Fruit fly (Drosophila melanogaster) whole organism, embryonic: Measurements from ENCODE around the gene UQCR-6.4L.

ENCODE experiments used
- Atf3 ChIP-seq: fragments of 200-800 bp; sonication (Bioruptor generic); optimal IDR thresholded peaks from 3 replicates; lab custom pipeline; 2016; ENCODE audit warnings: missing biosample characterization, missing genetic modification characterization
- CG10267 ChIP-seq: fragments of 200-800 bp; sonication (Bioruptor generic); optimal IDR thresholded peaks from 2 replicates; lab custom pipeline; 2018; ENCODE audit warnings: missing biosample characterization, mild to moderate bottlenecking, missing genetic modification characterization, moderate library complexity
- CG10321 ChIP-seq: fragments of 200-800 bp; sonication (Bioruptor generic); IDR thresholded peaks from 2 replicates; pipeline ENCODE4 v1.3.6; 2022; ENCODE audit warnings: missing biosample characterization, missing genetic modification characterization
- CG12104 ChIP-seq: fragments of 200-800 bp; sonication (Bioruptor generic); optimal IDR thresholded peaks from 3 replicates; lab custom pipeline; 2016; ENCODE audit warnings: missing biosample characterization, missing genetic modification characterization
- CG12236 ChIP-seq: fragments of 200-800 bp; sonication (Bioruptor generic); optimal IDR thresholded peaks from 2 replicates; lab custom pipeline; 2016; ENCODE audit warnings: missing biosample characterization, missing genetic modification characterization
- CG12299 ChIP-seq: fragments of 200-800 bp; sonication (Bioruptor generic); optimal IDR thresholded peaks from 2 replicates; lab custom pipeline; 2018; ENCODE audit warnings: missing biosample characterization, mild to moderate bottlenecking, missing genetic modification characterization
- CG13894 ChIP-seq: fragments of 200-800 bp; sonication (Bioruptor generic); optimal IDR thresholded peaks from 3 replicates; lab custom pipeline; 2018; ENCODE audit warnings: missing biosample characterization, mild to moderate bottlenecking, missing genetic modification characterization, moderate library complexity
- CG1603 ChIP-seq: fragments of 200-800 bp; sonication (Bioruptor generic); optimal IDR thresholded peaks from 2 replicates; lab custom pipeline; 2019; ENCODE audit warnings: missing biosample characterization, mild to moderate bottlenecking, missing genetic modification characterization, moderate library complexity
- CG16779 ChIP-seq: fragments of 200-800 bp; sonication (Bioruptor generic); IDR thresholded peaks from 2 replicates; pipeline ENCODE4 v1.3.6; 2022; ENCODE audit warnings: missing biosample characterization, missing genetic modification characterization
- CG16813 ChIP-seq: fragments of 200-800 bp; sonication (Bioruptor generic); IDR thresholded peaks from 3 replicates; pipeline ENCODE4 v1.3.6; 2022; ENCODE audit warnings: missing biosample characterization, missing genetic modification characterization; ENCODE audit not compliant: partially characterized antibody
- CG16815 ChIP-seq: fragments of 200-800 bp; sonication (Bioruptor generic); optimal IDR thresholded peaks from 3 replicates; lab custom pipeline; 2017; ENCODE audit warnings: missing biosample characterization, mild to moderate bottlenecking, missing genetic modification characterization
- CG1832 ChIP-seq: fragments of 200-800 bp; sonication (Bioruptor generic); optimal IDR thresholded peaks from 2 replicates; lab custom pipeline; 2017; ENCODE audit warnings: missing biosample characterization, mild to moderate bottlenecking, missing genetic modification characterization, inconsistent platforms
- CG18619 ChIP-seq: fragments of 200-800 bp; sonication (Bioruptor generic); optimal IDR thresholded peaks from 3 replicates; lab custom pipeline; 2017; ENCODE audit warnings: missing biosample characterization, mild to moderate bottlenecking, missing genetic modification characterization
- CG2202 ChIP-seq: fragments of 200-800 bp; sonication (Bioruptor generic); optimal IDR thresholded peaks from 2 replicates; lab custom pipeline; 2018; ENCODE audit warnings: missing biosample characterization, mild to moderate bottlenecking, missing genetic modification characterization
- CG33213 ChIP-seq: fragments of 200-800 bp; sonication (Bioruptor generic); optimal IDR thresholded peaks from 3 replicates; lab custom pipeline; 2016; ENCODE audit warnings: missing biosample characterization, missing genetic modification characterization
- CG3726 ChIP-seq: fragments of 200-800 bp; sonication (Bioruptor generic); IDR thresholded peaks from 3 replicates; pipeline ENCODE4, ENCODE4 v1.3.6; 2022; ENCODE audit warnings: missing biosample characterization, missing genetic modification characterization
- CG4707 ChIP-seq: fragments of 200-800 bp; sonication (Bioruptor generic); optimal IDR thresholded peaks from 2 replicates; lab custom pipeline; 2018; ENCODE audit warnings: missing biosample characterization, mild to moderate bottlenecking, missing genetic modification characterization, moderate library complexity
- CG4854 ChIP-seq: fragments of 200-800 bp; sonication (Bioruptor generic); optimal IDR thresholded peaks from 2 replicates; lab custom pipeline; 2016; ENCODE audit warnings: missing biosample characterization, missing genetic modification characterization, inconsistent platforms
- CG7745 ChIP-seq: fragments of 200-800 bp; sonication (Bioruptor generic); optimal IDR thresholded peaks from 2 replicates; lab custom pipeline; 2018; ENCODE audit warnings: missing biosample characterization, mild to moderate bottlenecking, missing genetic modification characterization, moderate library complexity
- CG8281 ChIP-seq: fragments of 200-800 bp; sonication (Bioruptor generic); optimal IDR thresholded peaks from 2 replicates; lab custom pipeline; 2018; ENCODE audit warnings: missing biosample characterization, mild to moderate bottlenecking, missing genetic modification characterization, moderate library complexity
- CG8290 ChIP-seq, 3 experiments: fragments of 200-800 bp; sonication (Bioruptor generic); optimal IDR thresholded peaks; 2 replicates each; lab custom pipeline; 2016 to 2019; ENCODE audit warnings: missing biosample characterization in 3 of 3, missing genetic modification characterization in 3 of 3, mild to moderate bottlenecking in 2 of 3, moderate library complexity in 1 of 3
- Camta ChIP-seq: fragments of 200-800 bp; sonication (Bioruptor generic); optimal IDR thresholded peaks from 2 replicates; lab custom pipeline; 2016; ENCODE audit warnings: missing biosample characterization, missing genetic modification characterization
- CoRest ChIP-seq: fragments of 200-800 bp; sonication (Bioruptor generic); optimal IDR thresholded peaks from 3 replicates; lab custom pipeline; 2018; ENCODE audit warnings: missing biosample characterization, mild to moderate bottlenecking, missing genetic modification characterization, moderate library complexity
- E2f1 ChIP-seq: fragments of 200-800 bp; sonication (Bioruptor generic); IDR thresholded peaks from 2 replicates; pipeline ENCODE4 v1.3.6; 2022; ENCODE audit warnings: missing biosample characterization, missing genetic modification characterization
- ERR ChIP-seq: fragments of 200-800 bp; sonication (Bioruptor generic); optimal IDR thresholded peaks from 2 replicates; lab custom pipeline; 2016; ENCODE audit warnings: missing biosample characterization, missing genetic modification characterization
- Ets65A ChIP-seq: fragments of 200-800 bp; sonication (Bioruptor generic); peaks from one replicate; lab custom pipeline; 2016; ENCODE audit warnings: missing biosample characterization, missing genetic modification characterization
- Fer1 ChIP-seq: fragments of 200-800 bp; sonication (Bioruptor generic); optimal IDR thresholded peaks from 2 replicates; lab custom pipeline; 2017; ENCODE audit warnings: missing biosample characterization, mild to moderate bottlenecking, missing genetic modification characterization
- Fer3 ChIP-seq: fragments of 200-800 bp; sonication (Bioruptor generic); optimal IDR thresholded peaks from 2 replicates; lab custom pipeline; 2018; ENCODE audit warnings: missing biosample characterization, mild to moderate bottlenecking, missing genetic modification characterization, moderate library complexity
- GATAe ChIP-seq: fragments of 200-800 bp; sonication (Bioruptor generic); conservative IDR thresholded peaks from 2 replicates; pipeline ENCODE4 v1.3.6; 2022; ENCODE audit warnings: missing biosample characterization, missing genetic modification characterization
- HmgZ ChIP-seq: fragments of 200-800 bp; sonication (Bioruptor generic); optimal IDR thresholded peaks from 2 replicates; lab custom pipeline; 2018; ENCODE audit warnings: missing biosample characterization, mild to moderate bottlenecking, missing genetic modification characterization
- Hmx ChIP-seq: fragments of 200-800 bp; sonication (Bioruptor generic); optimal IDR thresholded peaks from 2 replicates; lab custom pipeline; 2016; ENCODE audit warnings: missing biosample characterization, missing genetic modification characterization
- Lhr ChIP-seq: fragments of 200-800 bp; sonication (Bioruptor generic); optimal IDR thresholded peaks from 3 replicates; lab custom pipeline; 2017; ENCODE audit warnings: mild to moderate bottlenecking, missing biosample characterization, missing genetic modification reagents, missing genetic modification characterization
- NK7.1 ChIP-seq: fragments of 200-800 bp; sonication (Bioruptor generic); optimal IDR thresholded peaks from 3 replicates; lab custom pipeline; 2016; ENCODE audit warnings: missing biosample characterization, missing genetic modification characterization
- Neu2 ChIP-seq: fragments of 200-800 bp; sonication (Bioruptor generic); optimal IDR thresholded peaks from 3 replicates; lab custom pipeline; 2016; ENCODE audit warnings: missing biosample characterization, missing genetic modification characterization, borderline replicate concordance
- Nf-YC ChIP-seq: fragments of 200-800 bp; optimal IDR thresholded peaks from 3 replicates; lab custom pipeline; 2019; ENCODE audit warnings: missing biosample characterization, mild to moderate bottlenecking, missing genetic modification characterization, moderate library complexity
- Scr ChIP-seq: fragments of 200-800 bp; sonication (Bioruptor generic); IDR thresholded peaks from 2 replicates; pipeline ENCODE4 v1.3.6; 2022; ENCODE audit warnings: missing biosample characterization, missing genetic modification characterization; ENCODE audit not compliant: partially characterized antibody
- Sin3A ChIP-seq: fragments of >200 bp; optimal IDR thresholded peaks from 2 replicates; lab custom pipeline; 2018
- Sox102F ChIP-seq: fragments of 200-800 bp; sonication (Bioruptor generic); optimal IDR thresholded peaks from 2 replicates; lab custom pipeline; 2018; ENCODE audit warnings: missing biosample characterization, mild to moderate bottlenecking, missing genetic modification characterization, moderate library complexity
- ase ChIP-seq: fragments of 200-800 bp; sonication (Bioruptor generic); IDR thresholded peaks from 3 replicates; pipeline ENCODE4 v1.3.6; 2022; ENCODE audit warnings: missing biosample characterization, missing genetic modification characterization
- danr ChIP-seq: fragments of 200-800 bp; sonication (Bioruptor generic); IDR thresholded peaks from 2 replicates; pipeline ENCODE4 v1.3.6; 2022; ENCODE audit warnings: missing biosample characterization, missing genetic modification characterization
- dmrt11E ChIP-seq: fragments of 200-800 bp; sonication (Bioruptor generic); optimal IDR thresholded peaks from 3 replicates; lab custom pipeline; 2018; ENCODE audit warnings: missing biosample characterization, mild to moderate bottlenecking, missing genetic modification characterization, moderate library complexity
- ems ChIP-seq: fragments of 200-800 bp; sonication (Bioruptor generic); optimal IDR thresholded peaks from 3 replicates; lab custom pipeline; 2016; ENCODE audit warnings: missing biosample characterization, missing genetic modification characterization
- en ChIP-seq: fragments of 200-800 bp; sonication (Bioruptor generic); optimal IDR thresholded peaks from 2 replicates; lab custom pipeline; 2016; ENCODE audit warnings: missing biosample characterization, missing genetic modification characterization
- hbn ChIP-seq: fragments of 200-800 bp; sonication (Bioruptor generic); IDR thresholded peaks from 2 replicates; pipeline ENCODE4 v1.3.6; 2022; ENCODE audit warnings: missing biosample characterization, missing genetic modification characterization; ENCODE audit not compliant: partially characterized antibody
- ken ChIP-seq: fragments of 200-800 bp; sonication (Bioruptor generic); IDR thresholded peaks from 3 replicates; pipeline ENCODE4 v1.3.6; 2022; ENCODE audit warnings: missing biosample characterization, missing genetic modification characterization
- kni ChIP-seq: fragments of 200-800 bp; sonication (Bioruptor generic); optimal IDR thresholded peaks from 3 replicates; lab custom pipeline; 2017; ENCODE audit warnings: mild to moderate bottlenecking, missing biosample characterization, missing genetic modification reagents, missing genetic modification characterization
- lmd ChIP-seq: fragments of 200-800 bp; sonication (Bioruptor generic); IDR thresholded peaks from 2 replicates; pipeline ENCODE4 v1.3.6; 2022; ENCODE audit warnings: missing biosample characterization, missing genetic modification characterization
- nerfin-1 ChIP-seq: fragments of 200-800 bp; sonication (Bioruptor generic); optimal IDR thresholded peaks from 3 replicates; lab custom pipeline; 2019; ENCODE audit warnings: missing biosample characterization, mild to moderate bottlenecking, missing genetic modification characterization, moderate library complexity
- repo ChIP-seq: fragments of 200-800 bp; sonication (Bioruptor generic); optimal IDR thresholded peaks from 2 replicates; lab custom pipeline; 2016; ENCODE audit warnings: missing biosample characterization, missing genetic modification characterization
- run ChIP-seq: fragments of 200-800 bp; sonication (Bioruptor generic); optimal IDR thresholded peaks from 3 replicates; lab custom pipeline; 2018; ENCODE audit warnings: missing biosample characterization, mild to moderate bottlenecking, missing genetic modification characterization
- stc ChIP-seq: fragments of 200-800 bp; sonication (Bioruptor generic); IDR thresholded peaks from 2 replicates; pipeline ENCODE4 v1.3.6; 2022; ENCODE audit warnings: missing biosample characterization, missing genetic modification characterization

The UQCR-6.4L gene

dm6 chr3L:16567495-16567894, 945 bp downstream of the UQCR-6.4L start (continued):
- TF ChIP-seq hbn (GFP tag; lab: Robert Waterston, UW) (no peak), ems (GFP tag; lab: Kevin White, UChicago) (no peak), GATAe (GFP tag; lab: Robert Waterston, UW) (no peak), CG12236 (GFP tag; lab: Kevin White, UChicago) (no peak), CG8290 (GFP tag; optimal IDR thresholded peaks at IDR 0.05; lab: Kevin White, UChicago) (peak; percentile 8), CG8290 (tag; optimal IDR thresholded peaks at IDR 0.05; lab: Kevin White, UChicago) (no peak), CG13894 (tag; lab: Kevin White, UChicago) (no peak), NK7.1 (no peak), CG3726 (no peak), nerfin-1 (peak; percentile 71), danr (GFP tag; lab: Robert Waterston, UW) (no peak), Sox102F (GFP tag; lab: Kevin White, UChicago) (peak; percentile 84), Camta (GFP tag; lab: Kevin White, UChicago) (no peak), CG10267 (tag; lab: Kevin White, UChicago) (peak; percentile 67), CG8281 (peak; percentile 32), CG12299 (tag; lab: Kevin White, UChicago) (peak; percentile 60), lmd (GFP tag; lab: Robert Waterston, UW) (peak; percentile 48; the same call in 1 of the 2 replicates), CG2202 (tag; lab: Kevin White, UChicago) (peak; percentile 63), CG7745 (tag; lab: Kevin White, UChicago) (no peak), Sin3A (lab: Kevin White, UChicago) (no peak), CoRest (tag; lab: Kevin White, UChicago) (peak; percentile 73), en (GFP tag; lab: Kevin White, UChicago) (no peak), E2f1 (GFP tag; lab: Robert Waterston, UW) (peak; percentile 50), CG16779 (no peak), CG16813 (GFP tag; lab: Robert Waterston, UW) (no peak), kni (GFP tag; lab: Kevin White, UChicago) (no peak), ase (GFP tag; lab: Robert Waterston, UW) (no peak), ERR (GFP tag; lab: Kevin White, UChicago) (no peak), CG16815 (GFP tag; lab: Kevin White, UChicago) (peak; percentile 10), Hmx (GFP tag; lab: Kevin White, UChicago) (no peak), CG33213 (GFP tag; lab: Kevin White, UChicago) (no peak), ken (GFP tag; lab: Robert Waterston, UW) (0 out of 3 replicates have a peak, but pooled peaks have one; percentile 58), Nf-YC (tag; lab: Kevin White, UChicago) (peak; percentile 40), Fer1 (GFP tag; lab: Kevin White, UChicago) (peak; percentile 38), CG4854 (no peak), CG1832 (GFP tag; lab: Kevin White, UChicago) (no peak), HmgZ (tag; lab: Kevin White, UChicago) (peak; percentile 26), CG10321 (GFP tag; lab: Robert Waterston, UW) (no peak), CG18619 (GFP tag; lab: Kevin White, UChicago) (peak; percentile 47), dmrt11E (tag; lab: Kevin White, UChicago) (peak; percentile 73), repo (GFP tag; lab: Kevin White, UChicago) (no peak), CG12104 (GFP tag; lab: Kevin White, UChicago) (peak; percentile 9), Scr (no peak), run (tag; lab: Kevin White, UChicago) (peak; percentile 43), Ets65A (GFP tag; lab: Kevin White, UChicago) (peak; percentile 36), CG1603 (tag; lab: Kevin White, UChicago) (peak; percentile 62), Fer3 (tag; lab: Kevin White, UChicago) (peak; percentile 45), stc (GFP tag; lab: Robert Waterston, UW) (peak; percentile 56), Neu2 (GFP tag; lab: Kevin White, UChicago) (no peak), Lhr (peak; percentile 23), Atf3 (GFP tag; lab: Kevin White, UChicago) (no peak), CG4707 (GFP tag; lab: Kevin White, UChicago) (peak; percentile 34)
